Fruit fly (Drosophila melanogaster): ENCODE measurements around the gene CG33310.

dm6 chr2L:15057225-15058117 lies 30.8 kb downstream of the CG33310 start, which contains the start of gene ck:
- TF ChIP-seq CG7368 (GFP tag; optimal IDR thresholded peaks at IDR 0.05) (no peak), CG6854 (GFP tag; optimal IDR thresholded peaks at IDR 0.05) (no peak), dsx (GFP tag; optimal IDR thresholded peaks at IDR 0.05; ENCODE audit: poor library complexity, severe bottlenecking) (no peak), esn (GFP tag; optimal IDR thresholded peaks at IDR 0.05) (no peak), CG6163 (GFP tag; IDR thresholded peaks at IDR 0.05) (no peak)

Data from whole organism, prepupa.